Worm (Caenorhabditis elegans): Measurements from ENCODE around the gene clec-122.

DNA sequence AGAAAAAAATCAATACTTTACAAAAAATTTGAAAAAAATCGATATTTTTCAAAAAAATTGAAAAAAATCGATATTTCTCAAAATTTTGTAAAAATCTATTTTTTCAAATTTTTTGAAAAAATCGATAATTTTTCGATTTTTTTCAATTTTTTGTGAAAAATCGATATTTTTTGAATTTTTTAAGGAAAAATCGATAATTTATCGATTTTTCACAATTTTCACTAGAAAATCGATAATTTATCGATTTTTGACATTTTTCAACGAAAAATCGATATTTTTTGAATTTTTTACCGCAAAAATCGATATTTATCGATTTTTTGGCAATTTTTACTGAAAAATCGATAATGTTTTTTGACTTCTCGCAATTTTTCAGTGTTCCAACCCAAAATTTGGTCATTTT, 42.5 kb upstream of the clec-122 start:
- TF ChIP-seq jun-1 (tag; optimal IDR thresholded peaks at IDR 0.05) (no peak), lin-13 (GFP tag; optimal IDR thresholded peaks at IDR 0.05) (no peak), lin-39 (tag; optimal IDR thresholded peaks at IDR 0.05) (no peak), unc-62 (GFP tag; optimal IDR thresholded peaks at IDR 0.05) (no peak), egl-27 (tag; optimal IDR thresholded peaks at IDR 0.05) (no peak), elt-2 (tag; optimal IDR thresholded peaks at IDR 0.05) (no peak), fos-1 (tag; optimal IDR thresholded peaks at IDR 0.05) (no peak), unc-86 (tag; optimal IDR thresholded peaks at IDR 0.05) (no peak), skn-1 (tag; optimal IDR thresholded peaks at IDR 0.05) (no peak), ces-1 (GFP tag; optimal IDR thresholded peaks at IDR 0.05) (no peak), zag-1 (tag; optimal IDR thresholded peaks at IDR 0.05) (no peak), C34B4.2 (tag; optimal IDR thresholded peaks at IDR 0.05) (no peak), alr-1 (tag; optimal IDR thresholded peaks at IDR 0.05; ENCODE audit: borderline replicate concordance) (no peak), sox-4 (tag; optimal IDR thresholded peaks at IDR 0.05) (no peak)

Measured in whole organism, L1 larva.